Fruit fly (Drosophila melanogaster): ENCODE measurements around the gene ATPsyndelta.

- no peak for TF ChIP-seq CTCF (optimal IDR thresholded peaks at IDR 0.05)
- TF ChIP-seq CG8478 (optimal IDR thresholded peaks at IDR 0.05) = no peak
Measured at dm6 chrX:10243540-10243939, 30.8 kb downstream of the ATPsyndelta start.
